Fruit fly (Drosophila melanogaster): ENCODE data around the gene CG3662.

- no peak for TF ChIP-seq CG11294 (GFP tag; IDR thresholded peaks at IDR 0.05)
- TF ChIP-seq Lpt (GFP tag; optimal IDR thresholded peaks at IDR 0.05): no peak
- TF ChIP-seq net (GFP tag; optimal IDR thresholded peaks at IDR 0.05): no peak
- TF ChIP-seq Ets96B (tag; optimal IDR thresholded peaks at IDR 0.05): no peak
- TF ChIP-seq CG8119 (GFP tag; IDR thresholded peaks at IDR 0.05): no peak
- no peak for TF ChIP-seq CG6163 (GFP tag; IDR thresholded peaks at IDR 0.05)
- no peak for TF ChIP-seq CG6808 (GFP tag; optimal IDR thresholded peaks at IDR 0.05)
- peak; percentile 24 for TF ChIP-seq Sox14 (GFP tag; optimal IDR thresholded peaks at IDR 0.05)
- no peak for TF ChIP-seq Eip93F (GFP tag; optimal IDR thresholded peaks at IDR 0.05)
These were observed 36.9 kb downstream of the CG3662 start for dm6 chr2L:857897-858517.

All from whole organism, prepupa.